Fruit fly (Drosophila melanogaster): ENCODE measurements around the gene CaMKI.

DNA sequence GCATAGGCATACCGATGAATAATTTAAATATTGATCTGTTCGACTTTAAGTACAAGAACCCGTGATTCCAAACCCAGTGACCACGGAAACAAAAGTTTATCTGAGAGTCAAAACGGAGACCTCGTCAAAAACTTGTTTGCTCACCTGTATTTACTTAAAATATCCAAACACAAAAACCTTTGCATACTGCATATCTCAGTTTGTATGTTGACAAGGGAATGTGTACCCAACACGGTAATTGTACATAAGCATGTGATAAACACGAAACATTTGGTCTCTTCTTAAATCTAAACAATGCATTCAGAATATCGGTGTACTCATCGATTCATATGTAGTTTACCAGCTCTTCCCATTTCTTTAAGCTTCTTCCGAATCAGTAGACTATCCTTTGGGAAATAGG, 52.4 kb downstream of the CaMKI start:
- no peak for TF ChIP-seq CG9139 (GFP tag; optimal IDR thresholded peaks at IDR 0.05)
- TF ChIP-seq Sox14 (GFP tag; optimal IDR thresholded peaks at IDR 0.05): no peak
- no peak for TF ChIP-seq CG32006 (GFP tag; optimal IDR thresholded peaks at IDR 0.05)
- TF ChIP-seq spab (GFP tag; optimal IDR thresholded peaks at IDR 0.05): no peak
- no peak for TF ChIP-seq CG11902 (GFP tag; optimal IDR thresholded peaks at IDR 0.05)
- TF ChIP-seq CG8119 (GFP tag; IDR thresholded peaks at IDR 0.05): no peak
- TF ChIP-seq CG6276 (GFP tag; optimal IDR thresholded peaks at IDR 0.05): no peak

Data from whole organism, prepupa.